Fruit fly (Drosophila melanogaster): ENCODE measurements around the gene CG42779.
A peak's percentile ranks its signal among the peaks of the same experiment; 100 is the strongest.

- peak; percentile 99 for TF ChIP-seq CG14655 (GFP tag; optimal IDR thresholded peaks at IDR 0.05)
- TF ChIP-seq EcR (GFP tag; optimal IDR thresholded peaks at IDR 0.05) = peak; percentile 92
- TF ChIP-seq rn (GFP tag; IDR thresholded peaks at IDR 0.05) = peak; percentile 92
- TF ChIP-seq CG9948 (tag; optimal IDR thresholded peaks at IDR 0.05) = peak; percentile 97
- TF ChIP-seq CG12605 (GFP tag; IDR thresholded peaks at IDR 0.05) = peak; percentile 90
- TF ChIP-seq Snoo (tag; optimal IDR thresholded peaks at IDR 0.05) = peak; percentile 97
Observed at dm6 chr3R:17080666-17081358, 40.6 kb upstream of the CG42779 start.
